Fruit fly (Drosophila melanogaster) whole organism, pupa: Measurements from ENCODE around the gene CG6465.

Experiments
- CG10348 ChIP-seq: fragments of 200-800 bp; sonication (Bioruptor generic); IDR thresholded peaks from 2 replicates; pipeline ENCODE4 v1.3.6; 2022; ENCODE audit warnings: missing biosample characterization, missing genetic modification characterization
- CG12605 ChIP-seq: fragments of 200-800 bp; sonication (Bioruptor generic); IDR thresholded peaks from 2 replicates; pipeline ENCODE4 v1.3.6; 2022; ENCODE audit warnings: missing biosample characterization, missing genetic modification characterization
- CG13204 ChIP-seq: fragments of 200-800 bp; sonication (Bioruptor generic); optimal IDR thresholded peaks from 2 replicates; lab custom pipeline; 2018; ENCODE audit warnings: missing biosample characterization, mild to moderate bottlenecking, missing genetic modification characterization, moderate library complexity
- CG14655 ChIP-seq: fragments of 200-800 bp; sonication (Bioruptor generic); optimal IDR thresholded peaks from 3 replicates; lab custom pipeline; 2017; ENCODE audit warnings: mild to moderate bottlenecking, missing biosample characterization, missing genetic modification reagents, missing genetic modification characterization
- CG15710 ChIP-seq: fragments of 200-800 bp; sonication (Bioruptor generic); optimal IDR thresholded peaks from 2 replicates; lab custom pipeline; 2018; ENCODE audit warnings: missing biosample characterization, mild to moderate bottlenecking, missing genetic modification characterization, moderate library complexity
- CG17806 ChIP-seq: fragments of 200-800 bp; sonication (Bioruptor generic); optimal IDR thresholded peaks from 2 replicates; lab custom pipeline; 2018; ENCODE audit warnings: missing biosample characterization, mild to moderate bottlenecking, missing genetic modification characterization, moderate library complexity
- CG32121 ChIP-seq: fragments of 200-800 bp; sonication (Bioruptor generic); IDR thresholded peaks from 2 replicates; pipeline ENCODE4 v1.3.6; 2022; ENCODE audit warnings: missing biosample characterization, missing genetic modification characterization
- CG34367 ChIP-seq: fragments of 200-800 bp; sonication (Bioruptor generic); optimal IDR thresholded peaks from 2 replicates; lab custom pipeline; 2018; ENCODE audit warnings: missing biosample characterization, mild to moderate bottlenecking, missing genetic modification characterization
- CG4496 ChIP-seq: fragments of 200-800 bp; sonication (Bioruptor generic); IDR thresholded peaks from 3 replicates; pipeline ENCODE4 v1.3.6; 2022; ENCODE audit warnings: missing biosample characterization, missing genetic modification characterization
- CG8159 ChIP-seq: fragments of 200-800 bp; sonication (Bioruptor generic); optimal IDR thresholded peaks from 3 replicates; lab custom pipeline; 2018; ENCODE audit warnings: missing biosample characterization, mild to moderate bottlenecking, missing genetic modification characterization, moderate library complexity
- CG8301 ChIP-seq: fragments of 200-800 bp; sonication (Bioruptor generic); optimal IDR thresholded peaks from 2 replicates; lab custom pipeline; 2018; ENCODE audit warnings: missing biosample characterization, mild to moderate bottlenecking, missing genetic modification characterization
- CG9948 ChIP-seq: fragments of 200-800 bp; sonication (Bioruptor generic); optimal IDR thresholded peaks from 2 replicates; lab custom pipeline; 2018; ENCODE audit warnings: missing biosample characterization, mild to moderate bottlenecking, missing genetic modification characterization, moderate library complexity
- D1 ChIP-seq: fragments of 200-800 bp; sonication (Bioruptor generic); optimal IDR thresholded peaks from 2 replicates; lab custom pipeline; 2018; ENCODE audit warnings: missing biosample characterization, mild to moderate bottlenecking, missing genetic modification characterization, moderate library complexity
- EcR ChIP-seq: fragments of 200-800 bp; sonication (Bioruptor generic); optimal IDR thresholded peaks from 3 replicates; lab custom pipeline; 2019; ENCODE audit warnings: missing biosample characterization, missing genetic modification characterization, mild to moderate bottlenecking, moderate library complexity, missing genetic modification reagents
- Ets98B ChIP-seq: fragments of 200-800 bp; sonication (Bioruptor generic); IDR thresholded peaks from 2 replicates; pipeline ENCODE4 v1.3.6; 2022; ENCODE audit warnings: missing biosample characterization, missing genetic modification characterization
- Pif1A ChIP-seq: fragments of 200-800 bp; sonication (Bioruptor generic); optimal IDR thresholded peaks from 3 replicates; lab custom pipeline; 2016; ENCODE audit warnings: missing biosample characterization, missing genetic modification characterization
- Pif1B ChIP-seq: fragments of 200-800 bp; sonication (Bioruptor generic); optimal IDR thresholded peaks from 3 replicates; lab custom pipeline; 2016; ENCODE audit warnings: missing biosample characterization, missing genetic modification characterization
- Snoo ChIP-seq: fragments of 200-800 bp; sonication (Bioruptor generic); optimal IDR thresholded peaks from 3 replicates; lab custom pipeline; 2017; ENCODE audit warnings: missing biosample characterization, mild to moderate bottlenecking, missing genetic modification characterization, inconsistent platforms
- fd96Ca ChIP-seq: fragments of 200-800 bp; sonication (Bioruptor generic); IDR thresholded peaks from 3 replicates; pipeline ENCODE4 v1.3.6; 2022; ENCODE audit warnings: missing biosample characterization, missing genetic modification characterization
- gl ChIP-seq: fragments of 200-800 bp; sonication (Bioruptor generic); optimal IDR thresholded peaks from 2 replicates; lab custom pipeline; 2018; ENCODE audit warnings: missing biosample characterization, mild to moderate bottlenecking, missing genetic modification characterization
- rn ChIP-seq: fragments of 200-800 bp; sonication (Bioruptor generic); IDR thresholded peaks from 2 replicates; pipeline ENCODE4 v1.3.6; 2022; ENCODE audit warnings: missing biosample characterization, missing genetic modification characterization

Gene CG6465

DNA sequence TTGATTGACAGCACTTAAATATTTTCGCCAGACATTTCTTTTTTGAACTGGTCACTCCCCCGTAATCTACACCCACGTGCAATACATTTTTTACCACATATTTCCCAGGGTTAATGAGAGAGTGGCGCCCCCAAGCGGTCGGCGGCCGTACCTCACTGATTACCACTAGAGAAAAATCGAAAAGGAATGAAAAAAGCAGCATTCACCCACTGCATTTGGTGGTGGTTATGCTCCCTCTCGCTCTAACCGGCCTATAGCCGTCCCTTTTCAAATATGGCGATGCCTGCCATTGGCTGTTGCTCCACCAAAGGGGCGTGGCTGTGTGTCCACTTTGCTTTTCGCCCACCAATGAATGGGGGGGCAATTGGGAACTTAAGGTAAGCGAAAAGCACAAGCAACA lies 12.1 kb downstream of the CG6465 start:
- TF ChIP-seq Snoo = no peak
- TF ChIP-seq CG12605 (GFP tag; lab: Robert Waterston, UW) = peak; percentile 71
- TF ChIP-seq CG10348 = no peak
- TF ChIP-seq Ets98B (GFP tag; lab: Robert Waterston, UW) = peak; percentile 79
- TF ChIP-seq CG13204 (GFP tag; lab: Kevin White, UChicago) = peak; percentile 59
- TF ChIP-seq CG32121 = peak; percentile 82
- TF ChIP-seq fd96Ca (GFP tag; lab: Robert Waterston, UW) = peak; percentile 80
- no peak for TF ChIP-seq CG9948
- TF ChIP-seq CG34367 = peak; percentile 61
- peak; percentile 69 for TF ChIP-seq rn (GFP tag; lab: Robert Waterston, UW)
- TF ChIP-seq Pif1B (GFP tag; lab: Kevin White, UChicago) = no peak
- peak; percentile 53 for TF ChIP-seq D1 (tag; lab: Kevin White, UChicago)
- peak; percentile 83 for TF ChIP-seq CG4496 (GFP tag; lab: Robert Waterston, UW)
- no peak for TF ChIP-seq EcR (GFP tag; lab: Kevin White, UChicago)
- TF ChIP-seq CG14655 (GFP tag; lab: Kevin White, UChicago) = peak; percentile 61
- TF ChIP-seq CG8301 (tag; lab: Kevin White, UChicago) = peak; percentile 47
- peak; percentile 8 for TF ChIP-seq CG17806 (tag; lab: Kevin White, UChicago)
- peak; percentile 34 for TF ChIP-seq CG15710 (tag; lab: Kevin White, UChicago)
- peak; percentile 60 for TF ChIP-seq Pif1A (GFP tag; lab: Kevin White, UChicago)
- TF ChIP-seq gl = peak; percentile 63
- peak; percentile 39 for TF ChIP-seq CG8159 (tag; lab: Kevin White, UChicago)
- TF ChIP-seq, all 21 proteins: peak for 16

DNA sequence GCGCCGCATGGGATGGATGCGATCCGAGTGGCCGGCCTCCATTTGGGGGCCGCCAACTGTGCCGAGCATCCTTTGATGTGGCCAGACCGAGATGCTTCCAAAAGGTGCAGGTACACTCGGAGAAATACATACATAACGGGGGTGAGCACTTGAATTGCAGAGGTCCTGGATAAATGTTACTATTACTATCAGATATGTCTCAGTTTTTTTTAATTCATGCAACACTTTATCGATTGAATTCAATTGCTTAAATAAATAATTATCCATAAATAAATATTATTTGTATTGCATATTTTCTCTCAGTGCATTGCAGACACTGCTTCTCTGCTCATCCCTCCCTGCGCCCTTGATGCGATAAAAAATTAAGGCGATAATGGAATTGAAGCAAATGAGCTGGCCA lies 16.0 kb downstream of the CG6465 start:
- TF ChIP-seq CG12605 (GFP tag; lab: Robert Waterston, UW) = peak; percentile 10; the same call in 1 of the 2 replicates
- TF ChIP-seq CG10348 = no peak
- no peak for TF ChIP-seq CG32121
- TF ChIP-seq CG13204 (GFP tag; lab: Kevin White, UChicago) = no peak
- TF ChIP-seq Snoo = peak; percentile 53
- peak; percentile 87 for TF ChIP-seq CG8159 (tag; lab: Kevin White, UChicago)
- peak; percentile 72 for TF ChIP-seq CG34367
- TF ChIP-seq CG8301 (tag; lab: Kevin White, UChicago) = peak; percentile 11
- TF ChIP-seq CG15710 (tag; lab: Kevin White, UChicago) = peak; percentile 74
- TF ChIP-seq CG14655 (GFP tag; lab: Kevin White, UChicago) = peak; percentile 38
- peak; percentile 75 for TF ChIP-seq CG9948
- TF ChIP-seq EcR (GFP tag; lab: Kevin White, UChicago) = no peak
- peak; percentile 76 for TF ChIP-seq CG17806 (tag; lab: Kevin White, UChicago)
- peak; percentile 51; the same call in 1 of the 3 replicates for TF ChIP-seq CG4496 (GFP tag; lab: Robert Waterston, UW)
- peak; percentile 48 for TF ChIP-seq Pif1A (GFP tag; lab: Kevin White, UChicago)
- peak; percentile 57 for TF ChIP-seq Pif1B (GFP tag; lab: Kevin White, UChicago)
- TF ChIP-seq gl = peak; percentile 43
- no peak for TF ChIP-seq D1 (tag; lab: Kevin White, UChicago)
- TF ChIP-seq Ets98B (GFP tag; lab: Robert Waterston, UW) = no peak
- no peak for TF ChIP-seq fd96Ca (GFP tag; lab: Robert Waterston, UW)
- TF ChIP-seq rn (GFP tag; lab: Robert Waterston, UW) = 0 out of 2 replicates have a peak, but pooled peaks have one; percentile 6
- TF ChIP-seq, all 21 proteins: peak for 14

DNA sequence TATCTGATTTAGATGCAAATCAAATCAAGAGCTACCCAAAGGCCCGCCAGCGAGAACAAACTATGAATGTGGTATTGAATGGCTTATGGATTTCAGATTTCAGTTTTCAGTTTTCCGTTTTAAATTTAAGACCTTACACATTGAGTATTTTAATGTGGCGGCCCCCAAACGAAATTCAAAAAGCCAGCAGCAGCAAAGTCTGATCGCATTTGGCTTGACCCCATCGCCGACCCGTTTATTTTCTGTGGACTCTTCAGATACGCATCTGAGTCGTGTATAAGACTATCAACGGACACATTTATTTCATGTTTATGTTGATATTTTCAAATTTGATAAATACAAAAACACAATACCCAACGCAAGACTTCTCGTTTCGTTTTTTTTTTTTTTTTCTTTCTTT lies 17.5 kb downstream of the CG6465 start:
- TF ChIP-seq Ets98B (GFP tag; lab: Robert Waterston, UW) (no peak), rn (GFP tag; lab: Robert Waterston, UW) (no peak), CG4496 (GFP tag; lab: Robert Waterston, UW) (no peak), CG14655 (GFP tag; lab: Kevin White, UChicago) (no peak), CG17806 (tag; lab: Kevin White, UChicago) (no peak), CG8301 (tag; lab: Kevin White, UChicago) (no peak), EcR (GFP tag; lab: Kevin White, UChicago) (no peak), CG9948 (no peak), Snoo (no peak), Pif1A (GFP tag; lab: Kevin White, UChicago) (no peak), CG12605 (GFP tag; lab: Robert Waterston, UW) (no peak), fd96Ca (GFP tag; lab: Robert Waterston, UW) (no peak), CG8159 (tag; lab: Kevin White, UChicago) (no peak), CG13204 (GFP tag; lab: Kevin White, UChicago) (no peak), D1 (tag; lab: Kevin White, UChicago) (no peak), gl (no peak)

DNA sequence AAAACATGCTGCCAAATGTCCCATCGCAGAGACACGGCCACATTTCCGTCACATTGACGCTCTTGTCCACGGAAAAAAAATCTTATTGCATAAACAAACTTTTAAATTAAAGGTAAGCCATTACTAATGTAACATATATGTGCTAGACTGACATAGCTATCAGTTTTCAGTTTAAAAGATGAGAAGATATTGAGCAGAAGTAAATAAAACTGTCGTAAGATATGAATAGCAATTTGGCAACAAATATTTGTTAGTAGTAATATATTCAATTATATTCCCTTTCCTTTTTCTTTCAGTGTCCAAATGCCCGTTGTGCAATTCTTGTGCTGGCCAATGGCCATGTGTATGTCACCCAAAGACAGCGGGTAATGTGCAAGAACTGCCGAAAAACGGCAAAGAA lies 18.3 kb downstream of the CG6465 start:
- TF ChIP-seq EcR (GFP tag; lab: Kevin White, UChicago) = no peak
- TF ChIP-seq CG14655 (GFP tag; lab: Kevin White, UChicago) = no peak
- TF ChIP-seq Pif1B (GFP tag; lab: Kevin White, UChicago) = no peak
- no peak for TF ChIP-seq CG8159 (tag; lab: Kevin White, UChicago)
- TF ChIP-seq CG34367 = no peak
- no peak for TF ChIP-seq CG13204 (GFP tag; lab: Kevin White, UChicago)
- TF ChIP-seq CG12605 (GFP tag; lab: Robert Waterston, UW) = no peak
- no peak for TF ChIP-seq CG4496 (GFP tag; lab: Robert Waterston, UW)
- TF ChIP-seq CG32121 = no peak
- TF ChIP-seq fd96Ca (GFP tag; lab: Robert Waterston, UW) = no peak
- no peak for TF ChIP-seq CG10348

DNA sequence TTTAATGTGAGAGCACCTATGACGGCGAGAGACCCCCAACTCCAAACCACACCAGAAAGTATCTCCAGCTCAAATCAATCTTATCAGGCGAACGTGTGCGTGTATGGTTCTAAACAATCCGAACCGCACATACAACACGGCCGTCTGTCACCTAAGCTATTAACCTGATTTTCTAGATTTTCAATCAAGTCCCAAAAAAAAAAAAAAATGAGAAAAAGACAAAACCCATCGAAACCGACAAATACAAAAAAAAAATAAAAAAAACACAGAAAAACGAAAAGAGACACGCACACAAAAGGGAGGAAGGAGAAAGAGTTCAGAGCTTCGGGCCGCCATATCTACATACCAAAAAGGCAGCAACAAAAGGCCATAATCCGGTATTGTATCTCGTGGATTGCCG lies 20.5 kb downstream of the CG6465 start:
- TF ChIP-seq EcR (GFP tag; lab: Kevin White, UChicago) = no peak
- no peak for TF ChIP-seq Ets98B (GFP tag; lab: Robert Waterston, UW)
- no peak for TF ChIP-seq fd96Ca (GFP tag; lab: Robert Waterston, UW)
- TF ChIP-seq gl = no peak
- TF ChIP-seq CG8301 (tag; lab: Kevin White, UChicago) = no peak
- no peak for TF ChIP-seq Pif1B (GFP tag; lab: Kevin White, UChicago)
- no peak for TF ChIP-seq CG13204 (GFP tag; lab: Kevin White, UChicago)
- no peak for TF ChIP-seq CG4496 (GFP tag; lab: Robert Waterston, UW)
- TF ChIP-seq CG9948 = no peak
- no peak for TF ChIP-seq CG32121
- TF ChIP-seq CG12605 (GFP tag; lab: Robert Waterston, UW) = no peak
